Worm (Caenorhabditis elegans) whole organism, L3 larva: Measurements from ENCODE around the gene rfp-1.

ENCODE experiments used
- ZK546.5 ChIP-seq: sonication (generic microtip); optimal IDR thresholded peaks from 2 replicates; lab custom pipeline; 2017; ENCODE audit warnings: missing biosample characterization, missing genetic modification characterization
- ceh-28 ChIP-seq: fragments of 150-350 bp; optimal IDR thresholded peaks from 2 replicates; lab custom pipeline; 2014; ENCODE audit warnings: missing biosample characterization, missing genetic modification reagents, missing genetic modification characterization
- elt-3 ChIP-seq, 3 experiments: fragments of 150-350 bp in 1 of 3; sonication (generic microtip) in 2 of 3; optimal IDR thresholded peaks; 2 replicates in 2 of 3; 4 replicates in 1 of 3; lab custom pipeline; 2014 to 2017; ENCODE audit warnings: missing biosample characterization in 3 of 3, missing genetic modification characterization in 3 of 3
- fkh-10 ChIP-seq: sonication (generic microtip); optimal IDR thresholded peaks from 2 replicates; lab custom pipeline; 2017; ENCODE audit warnings: missing biosample characterization, missing genetic modification reagents, missing genetic modification characterization
- jun-1 ChIP-seq: fragments of 150-350 bp; optimal IDR thresholded peaks from 2 replicates; lab custom pipeline; 2014; ENCODE audit warnings: missing biosample characterization, missing genetic modification reagents, missing genetic modification characterization
- nhr-28 ChIP-seq: fragments of 150-350 bp; optimal IDR thresholded peaks from 2 replicates; lab custom pipeline; 2014; ENCODE audit warnings: missing biosample characterization, missing genetic modification characterization
- nhr-77 ChIP-seq: fragments of 150-350 bp; optimal IDR thresholded peaks from 2 replicates; lab custom pipeline; 2014; ENCODE audit warnings: missing biosample characterization, missing genetic modification characterization
- pqm-1 ChIP-seq: fragments of 150-350 bp; optimal IDR thresholded peaks from 2 replicates; lab custom pipeline; 2017; ENCODE audit warnings: missing biosample characterization, missing genetic modification characterization, inconsistent platforms
- ztf-11 ChIP-seq: fragments of 150-350 bp; optimal IDR thresholded peaks from 2 replicates; lab custom pipeline; 2014; ENCODE audit warnings: missing biosample characterization, missing genetic modification characterization

- TF ChIP-seq nhr-28 (tag; lab: Kevin White, UChicago) (no peak), ceh-28 (no peak), ztf-11 (tag; lab: Kevin White, UChicago) (no peak), nhr-77 (tag; lab: Kevin White, UChicago) (no peak), fkh-10 (no peak), pqm-1 (tag; lab: Kevin White, UChicago) (no peak), elt-3 (tag; optimal IDR thresholded peaks at IDR 0.05; lab: Kevin White, UChicago) (no peak), jun-1 (no peak), ZK546.5 (tag; lab: Kevin White, UChicago) (no peak)
Measured at ce11 chrIII:8318488-8318887, 39.9 kb upstream of the rfp-1 start, which contains the start of gene sas-4.
